Fruit fly (Drosophila melanogaster): Measurements from ENCODE around the gene CG1907.

- TF ChIP-seq Clk (GFP tag; optimal IDR thresholded peaks at IDR 0.05) (no peak), Mnt (GFP tag; optimal IDR thresholded peaks at IDR 0.05) (no peak), Crg-1 (GFP tag; optimal IDR thresholded peaks at IDR 0.05) (no peak), CG5204 (GFP tag; optimal IDR thresholded peaks at IDR 0.05) (no peak), CG12768 (GFP tag; optimal IDR thresholded peaks at IDR 0.05) (no peak), toe (GFP tag; optimal IDR thresholded peaks at IDR 0.05) (no peak), CG33017 (tag; optimal IDR thresholded peaks at IDR 0.05) (no peak), cnc (optimal IDR thresholded peaks at IDR 0.05) (no peak), kay (GFP tag; ENCODE audit: borderline replicate concordance) (no peak)
Observed at dm6 chr3R:29572040-29572648, 46.7 kb upstream of the CG1907 start.

All from whole organism, adult.